Fruit fly (Drosophila melanogaster): ENCODE results near the gene CG8119.

DNA sequence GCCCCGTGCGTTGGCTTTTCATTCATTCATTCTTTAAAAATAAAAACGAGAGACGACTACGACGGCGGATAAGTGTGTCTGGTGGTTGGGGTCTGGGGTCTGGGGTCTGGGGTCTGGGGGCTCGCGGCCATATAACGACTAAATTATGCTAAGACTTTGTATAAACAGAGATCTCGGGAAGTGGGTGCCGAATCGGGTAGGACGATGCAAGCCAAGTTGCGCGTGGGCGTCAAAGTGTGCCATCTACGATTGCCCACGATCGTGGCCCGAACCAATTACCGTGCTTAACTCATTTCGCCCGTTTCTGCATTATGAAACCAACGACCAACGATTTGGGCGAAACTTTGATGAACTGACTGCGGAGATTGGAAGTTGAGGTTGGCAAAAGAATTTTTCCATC lies 38.6 kb upstream of the CG8119 start:
- no peak for TF ChIP-seq psq (optimal IDR thresholded peaks at IDR 0.05)
- no peak for TF ChIP-seq pan (optimal IDR thresholded peaks at IDR 0.05)
